Fruit fly (Drosophila melanogaster): Measurements from ENCODE around the gene CG14439.

DNA sequence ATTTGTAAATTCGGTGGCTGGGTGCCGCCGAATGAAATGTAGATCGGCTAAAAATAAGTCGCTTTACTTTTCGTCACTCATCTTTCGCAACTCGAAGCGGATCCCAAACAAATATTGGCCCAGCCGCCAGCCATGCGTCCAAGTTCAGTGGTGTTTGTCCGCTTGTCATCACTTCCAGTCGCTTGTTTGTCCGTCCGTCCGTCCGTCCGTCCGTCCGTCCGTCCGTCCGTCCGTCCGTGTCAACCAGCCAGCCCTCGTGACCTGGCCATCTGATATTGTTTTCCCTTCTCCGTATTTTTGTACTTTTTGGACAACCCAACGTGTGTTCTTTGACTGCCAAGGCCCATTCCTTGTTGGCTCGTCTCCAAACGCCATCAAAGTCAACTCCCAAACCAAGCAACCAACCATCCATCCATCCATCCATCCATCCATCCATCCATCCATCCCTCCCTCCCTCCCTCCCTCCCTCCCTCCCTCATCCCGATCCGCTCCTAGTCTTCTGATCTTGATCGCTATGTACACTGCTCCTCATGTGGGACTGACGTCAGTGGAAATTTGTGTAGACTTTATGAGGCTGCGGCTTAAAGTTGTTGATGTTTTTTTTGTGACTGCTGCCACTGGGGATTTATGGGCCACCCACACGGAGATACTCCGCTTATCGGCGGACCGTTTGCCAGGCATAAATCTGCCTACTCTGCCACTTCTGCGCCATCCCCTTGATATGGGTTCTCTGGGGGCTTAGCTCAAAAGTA lies 13.9 kb upstream of the CG14439 start:
- TF ChIP-seq CG8478 (optimal IDR thresholded peaks at IDR 0.05) (no peak), CTCF (optimal IDR thresholded peaks at IDR 0.05) (no peak)
